Worm (Caenorhabditis elegans): Measurements from ENCODE around the gene irld-21.

irld-21 gene

ce11 chrIV:10122205-10122604 is at the start of gene irld-21:
Gene irld-21, minus strand, starts transcription at chrIV:10122305.
- TF ChIP-seq Y116A8C.19 (tag; optimal IDR thresholded peaks at IDR 0.05; ENCODE audit: borderline replicate concordance) (no peak), skn-1 (tag; optimal IDR thresholded peaks at IDR 0.05) (no peak), blmp-1 (tag; optimal IDR thresholded peaks at IDR 0.05) (no peak), pax-3 (tag; optimal IDR thresholded peaks at IDR 0.05) (no peak), nhr-11 (tag; optimal IDR thresholded peaks at IDR 0.05) (no peak), irx-1 (tag; optimal IDR thresholded peaks at IDR 0.05) (no peak), ceh-90 (tag; optimal IDR thresholded peaks at IDR 0.05) (no peak), C34B4.2 (tag; optimal IDR thresholded peaks at IDR 0.05) (no peak), egl-13 (tag; optimal IDR thresholded peaks at IDR 0.05) (no peak), nhr-85 (tag) (no peak), nhr-20 (tag; optimal IDR thresholded peaks at IDR 0.05) (no peak), nhr-77 (tag; optimal IDR thresholded peaks at IDR 0.05) (no peak), nhr-237 (tag; optimal IDR thresholded peaks at IDR 0.05) (no peak), mep-1 (tag; optimal IDR thresholded peaks at IDR 0.05) (no peak), hlh-17 (GFP tag; optimal IDR thresholded peaks at IDR 0.05; ENCODE audit: borderline replicate concordance) (no peak), aha-1 (tag; optimal IDR thresholded peaks at IDR 0.05) (no peak), nhr-47 (tag; optimal IDR thresholded peaks at IDR 0.05) (no peak), tlp-1 (tag; optimal IDR thresholded peaks at IDR 0.05) (no peak)

- TF ChIP-seq nhr-71 (tag; optimal IDR thresholded peaks at IDR 0.05), result peak; percentile 21
- no peak for TF ChIP-seq sox-4 (tag; optimal IDR thresholded peaks at IDR 0.05)
- TF ChIP-seq ces-1 (GFP tag; optimal IDR thresholded peaks at IDR 0.05), result peak; percentile 38
- TF ChIP-seq fkh-10 (GFP tag; optimal IDR thresholded peaks at IDR 0.05), result peak; percentile 92
- TF ChIP-seq rnt-1 (tag; optimal IDR thresholded peaks at IDR 0.05), result no peak
- TF ChIP-seq unc-30 (tag; optimal IDR thresholded peaks at IDR 0.05), result no peak
- no peak for TF ChIP-seq lin-13 (GFP tag; optimal IDR thresholded peaks at IDR 0.05)
- TF ChIP-seq nhr-20 (tag; optimal IDR thresholded peaks at IDR 0.05), result no peak
- no peak for TF ChIP-seq nhr-28 (tag; optimal IDR thresholded peaks at IDR 0.05)
- TF ChIP-seq lin-14 (GFP tag; optimal IDR thresholded peaks at IDR 0.05), result peak; percentile 84
These were observed 48.7 kb upstream of the irld-21 start for ce11 chrIV:10170808-10171207.

- no peak for TF ChIP-seq efl-3 (GFP tag; optimal IDR thresholded peaks at IDR 0.05)
- no peak for TF ChIP-seq lin-39 (tag; optimal IDR thresholded peaks at IDR 0.05)
- no peak for TF ChIP-seq ztf-4 (tag; optimal IDR thresholded peaks at IDR 0.05)
- no peak for TF ChIP-seq nhr-84 (tag; optimal IDR thresholded peaks at IDR 0.05)
These were observed 42.0 kb upstream of the irld-21 start for ce11 chrIV:10164086-10164485.

ce11 chrIV:10161706-10162105 is 39.6 kb upstream of the irld-21 start, which contains the start of gene pps-1:
Gene pps-1, plus strand, starts transcription at chrIV:10162006.
- TF ChIP-seq nhr-47 (tag; optimal IDR thresholded peaks at IDR 0.05), result no peak
- TF ChIP-seq pax-3 (tag; optimal IDR thresholded peaks at IDR 0.05), result peak; percentile 25
- no peak for TF ChIP-seq unc-86 (tag; optimal IDR thresholded peaks at IDR 0.05)
- peak; percentile 6 for TF ChIP-seq fkh-8 (tag; optimal IDR thresholded peaks at IDR 0.05)

- TF ChIP-seq skn-1 (tag; optimal IDR thresholded peaks at IDR 0.05) (no peak), egl-27 (tag; optimal IDR thresholded peaks at IDR 0.05) (no peak), nhr-12 (tag; optimal IDR thresholded peaks at IDR 0.05) (no peak), pag-3 (tag; optimal IDR thresholded peaks at IDR 0.05; ENCODE audit: borderline replicate concordance, insufficient read depth) (no peak), mef-2 (tag; optimal IDR thresholded peaks at IDR 0.05) (no peak), fkh-8 (tag; optimal IDR thresholded peaks at IDR 0.05) (no peak), nhr-237 (tag; optimal IDR thresholded peaks at IDR 0.05) (no peak), pax-3 (tag; optimal IDR thresholded peaks at IDR 0.05) (no peak), nhr-19 (GFP tag; conservative IDR thresholded peaks at IDR 0.05) (no peak), lsy-2 (tag; optimal IDR thresholded peaks at IDR 0.05) (no peak), irx-1 (tag; optimal IDR thresholded peaks at IDR 0.05) (no peak), nhr-47 (tag; optimal IDR thresholded peaks at IDR 0.05) (no peak), hpl-2 (GFP tag; optimal IDR thresholded peaks at IDR 0.05) (no peak), dpl-1 (GFP tag; optimal IDR thresholded peaks at IDR 0.05) (no peak), ceh-8 (GFP tag; optimal IDR thresholded peaks at IDR 0.05) (no peak), lin-13 (GFP tag; optimal IDR thresholded peaks at IDR 0.05) (no peak), unc-130 (tag; optimal IDR thresholded peaks at IDR 0.05) (no peak), nhr-76 (tag; optimal IDR thresholded peaks at IDR 0.05) (no peak)
These were observed 35.5 kb upstream of the irld-21 start, which contains the start of gene ttr-53 for ce11 chrIV:10157489-10158088. Gene ttr-53, plus strand, starts transcription at chrIV:10158038.

All from whole organism, L1 larva.